Fruit fly (Drosophila melanogaster) whole organism, embryonic: ENCODE results near the gene Notum.

Experiments used
- B-H1 ChIP-seq: fragments of 200-800 bp; sonication (Bioruptor generic); IDR thresholded peaks from 3 replicates; pipeline ENCODE4 v1.3.6; 2022; ENCODE audit warnings: missing biosample characterization, missing genetic modification characterization
- CG11398 ChIP-seq: fragments of 200-800 bp; sonication (Bioruptor generic); optimal IDR thresholded peaks from 2 replicates; lab custom pipeline; 2016; ENCODE audit warnings: missing biosample characterization, missing genetic modification characterization
- CG14050 ChIP-seq: fragments of 200-800 bp; sonication (Bioruptor generic); IDR thresholded peaks from 3 replicates; pipeline ENCODE4 v1.3.6; 2022; ENCODE audit warnings: missing biosample characterization, missing genetic modification characterization
- CG15073 ChIP-seq: fragments of 200-800 bp; sonication (Bioruptor generic); optimal IDR thresholded peaks from 2 replicates; lab custom pipeline; 2016; ENCODE audit warnings: missing biosample characterization, missing genetic modification characterization
- CG17186 ChIP-seq: fragments of 200-800 bp; sonication (Bioruptor generic); optimal IDR thresholded peaks from 3 replicates; lab custom pipeline; 2017; ENCODE audit warnings: missing biosample characterization, missing genetic modification reagents, missing genetic modification characterization
- CG31388 ChIP-seq: fragments of 200-800 bp; sonication (Bioruptor generic); optimal IDR thresholded peaks from 2 replicates; lab custom pipeline; 2016; ENCODE audit warnings: missing biosample characterization, missing genetic modification characterization
- CrebB ChIP-seq: fragments of 200-800 bp; sonication (Bioruptor generic); optimal IDR thresholded peaks from 3 replicates; lab custom pipeline; 2018; ENCODE audit warnings: missing biosample characterization, mild to moderate bottlenecking, missing genetic modification characterization
- HLHmδ ChIP-seq: fragments of 200-800 bp; sonication (Bioruptor generic); optimal IDR thresholded peaks from 2 replicates; lab custom pipeline; 2018; ENCODE audit warnings: missing biosample characterization, mild to moderate bottlenecking, missing genetic modification characterization, moderate library complexity
- Hr3 ChIP-seq: fragments of 200-800 bp; sonication (Bioruptor generic); optimal IDR thresholded peaks from 3 replicates; lab custom pipeline; 2016; ENCODE audit warnings: missing biosample characterization, missing genetic modification characterization
- Poxn ChIP-seq: fragments of 200-800 bp; sonication (Bioruptor generic); IDR thresholded peaks from 2 replicates; pipeline ENCODE4 v1.3.6; 2022; ENCODE audit warnings: missing biosample characterization, missing genetic modification characterization
- bbx ChIP-seq: fragments of 200-800 bp; sonication (Bioruptor generic); IDR thresholded peaks from 2 replicates; pipeline ENCODE4 v1.3.6; 2022; ENCODE audit warnings: missing biosample characterization, missing genetic modification characterization; ENCODE audit not compliant: partially characterized antibody
- disco-r ChIP-seq: fragments of 200-800 bp; sonication (Bioruptor generic); optimal IDR thresholded peaks from 2 replicates; lab custom pipeline; 2016; ENCODE audit warnings: missing biosample characterization, missing genetic modification characterization
- ewg ChIP-seq: fragments of 200-800 bp; sonication (Bioruptor generic); optimal IDR thresholded peaks from 3 replicates; lab custom pipeline; 2017; ENCODE audit warnings: mild to moderate bottlenecking, missing biosample characterization, missing genetic modification reagents, missing genetic modification characterization
- yki ChIP-seq: fragments of >200 bp; optimal IDR thresholded peaks from 3 replicates; lab custom pipeline; 2018

DNA sequence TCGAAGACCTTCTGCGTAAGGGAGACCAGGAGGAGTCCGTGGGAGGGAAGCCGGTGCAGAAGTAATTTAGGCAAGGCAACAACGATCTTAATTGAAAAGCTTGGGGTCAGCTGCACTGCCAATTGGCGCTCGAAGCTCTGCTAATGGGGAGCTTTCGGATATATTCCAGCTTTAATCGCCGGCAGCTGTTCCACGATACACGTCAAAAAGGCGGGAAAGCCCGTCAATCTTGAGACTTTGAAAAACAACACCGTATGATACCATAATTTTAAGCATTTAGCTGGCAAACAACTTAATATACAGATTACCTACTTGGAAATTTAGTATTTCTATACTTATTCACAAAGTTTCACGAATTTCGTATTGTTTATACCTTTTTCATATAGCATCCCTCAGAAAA is 41.9 kb upstream of the Notum start:
- TF ChIP-seq HLHmδ (GFP tag; lab: Kevin White, UChicago) (no peak), B-H1 (GFP tag; lab: Robert Waterston, UW) (no peak), CG15073 (GFP tag; lab: Kevin White, UChicago) (no peak), CrebB (no peak), ewg (GFP tag; lab: Kevin White, UChicago) (no peak), CG14050 (GFP tag; lab: Robert Waterston, UW) (no peak), CG11398 (GFP tag; lab: Kevin White, UChicago) (no peak), bbx (no peak), CG17186 (GFP tag; lab: Kevin White, UChicago) (no peak), CG31388 (GFP tag; lab: Kevin White, UChicago) (no peak), Poxn (GFP tag; lab: Robert Waterston, UW) (no peak), Hr3 (GFP tag; lab: Kevin White, UChicago) (no peak), yki (lab: Kevin White, UChicago) (no peak), disco-r (GFP tag; lab: Kevin White, UChicago) (no peak)
